Worm (Caenorhabditis elegans): ENCODE data around the gene C25H3.10.

The C25H3.10 gene

DNA sequence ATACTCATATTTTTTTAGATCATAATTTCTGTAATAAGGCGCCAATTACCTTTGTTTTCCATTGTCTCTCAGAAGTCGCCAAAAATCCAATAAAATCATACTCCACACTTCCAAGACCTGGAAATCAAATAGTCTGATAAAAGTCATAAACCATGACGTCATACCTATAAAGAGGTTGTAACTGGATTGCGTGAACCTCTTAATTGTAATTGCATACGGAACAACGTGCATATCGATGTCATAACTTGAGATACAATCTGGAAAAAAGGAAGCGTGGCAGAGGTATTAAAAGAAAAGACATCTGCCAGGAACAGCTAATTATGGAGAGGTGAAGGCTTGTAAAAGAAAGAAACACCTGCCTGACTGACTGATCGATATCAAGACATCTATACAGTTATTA lies 46.3 kb upstream of the C25H3.10 start, which contains the start of gene F10C1.9:
TSS of gene F10C1.9 (minus strand) at position 197 of the 400 bp plus-strand sequence.
- TF ChIP-seq grh-1 (GFP tag; IDR thresholded peaks at IDR 0.05) (no peak), elt-2 (tag; optimal IDR thresholded peaks at IDR 0.05) (peak; percentile 0)

- TF ChIP-seq ceh-63 (GFP tag; optimal IDR thresholded peaks at IDR 0.05) (no peak), elt-2 (tag; optimal IDR thresholded peaks at IDR 0.05) (peak; percentile 91)
Observed at ce11 chrII:5744342-5744741, 45.6 kb upstream of the C25H3.10 start.

DNA sequence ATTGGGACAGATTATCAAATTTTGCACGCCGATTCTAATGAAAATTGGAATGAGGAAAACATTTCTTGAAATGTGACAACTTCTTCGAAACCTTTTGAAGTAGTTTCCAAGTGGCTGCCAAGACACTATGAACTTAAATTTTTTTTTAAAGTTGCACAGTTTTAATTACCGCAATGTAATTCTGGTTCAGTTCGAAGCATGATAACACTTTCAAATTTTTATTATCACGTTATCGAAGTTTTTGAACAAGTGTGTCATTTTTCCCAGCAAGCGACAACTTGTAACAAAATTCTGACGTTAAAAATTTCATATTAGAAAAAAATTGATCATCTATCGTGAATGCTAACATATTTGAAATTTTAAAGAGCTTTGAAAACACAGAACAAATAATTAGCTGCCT lies 44.0 kb upstream of the C25H3.10 start:
- TF ChIP-seq fkh-10 (GFP tag; optimal IDR thresholded peaks at IDR 0.05) (no peak), mab-9 (GFP tag; IDR thresholded peaks at IDR 0.05) (no peak), lin-39 (tag; optimal IDR thresholded peaks at IDR 0.05) (no peak), sup-37 (GFP tag; optimal IDR thresholded peaks at IDR 0.05) (no peak), dpl-1 (GFP tag; optimal IDR thresholded peaks at IDR 0.05) (no peak), fkh-4 (tag; optimal IDR thresholded peaks at IDR 0.05; ENCODE audit: borderline replicate concordance) (no peak), skn-1 (tag; optimal IDR thresholded peaks at IDR 0.05) (no peak), pag-3 (tag; optimal IDR thresholded peaks at IDR 0.05; ENCODE audit: borderline replicate concordance, insufficient read depth) (no peak), dsc-1 (tag; optimal IDR thresholded peaks at IDR 0.05) (no peak), C34B4.2 (tag; optimal IDR thresholded peaks at IDR 0.05) (no peak), elt-2 (tag; optimal IDR thresholded peaks at IDR 0.05) (no peak), mdl-1 (tag; optimal IDR thresholded peaks at IDR 0.05) (no peak), nhr-76 (tag; optimal IDR thresholded peaks at IDR 0.05) (no peak), nhr-77 (tag; optimal IDR thresholded peaks at IDR 0.05) (no peak), mef-2 (tag; optimal IDR thresholded peaks at IDR 0.05) (no peak), unc-30 (tag; optimal IDR thresholded peaks at IDR 0.05) (no peak), aly-2 (tag; optimal IDR thresholded peaks at IDR 0.05) (no peak)

DNA sequence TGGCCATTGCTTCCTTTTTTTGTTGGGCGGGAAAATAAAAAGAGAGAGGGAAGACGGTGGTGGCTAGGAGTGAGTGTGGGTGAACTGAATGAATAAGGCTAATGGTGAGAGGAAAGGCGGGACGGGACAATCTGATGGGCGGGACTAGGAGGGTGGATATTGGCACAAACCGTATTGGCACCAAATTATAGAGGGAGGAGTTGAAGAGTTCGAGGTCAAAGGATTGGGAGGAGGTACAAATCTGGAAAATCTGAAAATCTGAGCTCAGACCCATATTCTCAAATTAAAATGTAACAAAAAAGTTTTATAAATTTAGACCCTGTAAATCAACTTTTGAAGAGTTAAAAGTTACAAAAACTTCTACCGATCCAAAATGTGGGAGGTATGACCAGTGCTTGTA lies 40.0 kb upstream of the C25H3.10 start, which contains the start of gene hlh-14:
TSS of gene hlh-14 (minus strand) at position 101 of the 400 bp plus-strand sequence.
- TF ChIP-seq efl-1 (optimal IDR thresholded peaks at IDR 0.05) (no peak), efl-1 (GFP tag; optimal IDR thresholded peaks at IDR 0.05 in 1 of 2) (peak in 1 of 2 experiments; percentile 17), mef-2 (tag; optimal IDR thresholded peaks at IDR 0.05) (no peak)

DNA sequence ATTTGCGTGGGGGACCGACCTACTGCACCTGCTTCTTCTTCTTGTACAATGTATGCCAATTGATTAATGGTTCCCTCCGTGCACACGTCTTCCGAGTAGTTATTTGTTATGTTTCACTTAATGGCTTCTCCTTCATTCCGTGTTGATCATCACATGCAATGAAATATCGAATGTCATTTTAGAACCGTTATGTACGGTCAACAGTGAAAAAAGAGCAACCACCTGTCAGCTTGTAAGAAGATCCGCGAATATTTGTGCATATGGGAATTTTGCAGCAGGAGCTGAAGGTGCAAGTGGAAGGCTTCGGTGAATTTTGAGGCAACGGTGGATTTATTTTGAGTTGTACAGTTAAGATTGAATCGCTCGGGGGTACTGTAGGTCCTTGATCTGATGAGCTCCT lies 37.8 kb upstream of the C25H3.10 start:
- TF ChIP-seq blmp-1 (tag; optimal IDR thresholded peaks at IDR 0.05) (no peak), ces-1 (GFP tag; optimal IDR thresholded peaks at IDR 0.05) (no peak), pax-3 (tag; optimal IDR thresholded peaks at IDR 0.05) (no peak), unc-86 (tag; optimal IDR thresholded peaks at IDR 0.05) (peak; percentile 23), lir-3 (tag; optimal IDR thresholded peaks at IDR 0.05; ENCODE audit: poor library complexity) (no peak), F16B12.6 (tag; optimal IDR thresholded peaks at IDR 0.05) (no peak), mab-9 (GFP tag; IDR thresholded peaks at IDR 0.05) (no peak)

ce11 chrII:5735744-5736143 lies 37.0 kb upstream of the C25H3.10 start:
- TF ChIP-seq blmp-1 (tag; optimal IDR thresholded peaks at IDR 0.05) (peak; percentile 30), dsc-1 (tag; optimal IDR thresholded peaks at IDR 0.05) (no peak), pqm-1 (tag; optimal IDR thresholded peaks at IDR 0.05) (no peak), pax-3 (tag; optimal IDR thresholded peaks at IDR 0.05) (no peak), zag-1 (tag; optimal IDR thresholded peaks at IDR 0.05) (no peak), xbp-1 (tag; optimal IDR thresholded peaks at IDR 0.05) (no peak), snpc-4 (tag; optimal IDR thresholded peaks at IDR 0.05) (no peak), nhr-11 (tag; optimal IDR thresholded peaks at IDR 0.05) (no peak), ama-1 (optimal IDR thresholded peaks at IDR 0.05) (no peak), efl-1 (optimal IDR thresholded peaks at IDR 0.05) (no peak), efl-1 (GFP tag; optimal IDR thresholded peaks at IDR 0.05 in 1 of 2) (no peak), nhr-237 (tag; optimal IDR thresholded peaks at IDR 0.05) (no peak), egl-27 (tag; optimal IDR thresholded peaks at IDR 0.05) (no peak), fos-1 (tag; optimal IDR thresholded peaks at IDR 0.05) (no peak), nhr-85 (tag) (peak; percentile 45), elt-2 (tag; optimal IDR thresholded peaks at IDR 0.05) (no peak)

All from whole organism, L1 larva.